Worm (Caenorhabditis elegans): ENCODE data around the gene Y46C8AM.1.

DNA sequence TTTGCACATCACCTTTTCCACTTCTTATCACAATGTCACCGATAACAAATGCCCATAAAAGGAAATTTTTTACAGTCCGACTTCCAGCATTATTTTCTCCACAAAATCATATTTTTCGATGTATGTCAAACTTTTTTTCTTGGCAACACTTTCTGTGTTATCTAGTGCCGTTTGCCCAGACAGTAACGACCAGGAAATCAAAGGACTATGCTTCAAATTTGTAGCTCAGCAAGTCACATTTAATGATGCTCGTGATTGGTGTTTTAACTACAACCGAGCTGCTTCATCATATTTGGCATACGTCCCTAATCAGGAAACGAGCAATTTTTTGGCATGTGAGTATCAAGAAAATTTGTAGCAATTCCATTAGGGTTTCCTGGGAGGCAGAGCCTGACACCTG, 814 bp downstream of the Y46C8AM.1 start:
- TF ChIP-seq hlh-30 (tag; optimal IDR thresholded peaks at IDR 0.05; ENCODE audit: insufficient read depth) (no peak), ets-4 (tag; optimal IDR thresholded peaks at IDR 0.05) (no peak), pag-3 (tag; optimal IDR thresholded peaks at IDR 0.05; ENCODE audit: borderline replicate concordance) (no peak), ceh-6 (GFP tag; optimal IDR thresholded peaks at IDR 0.05) (no peak), unc-86 (tag; optimal IDR thresholded peaks at IDR 0.05) (no peak), fkh-6 (tag; optimal IDR thresholded peaks at IDR 0.05) (no peak), nfya-1 (tag; optimal IDR thresholded peaks at IDR 0.05) (no peak), nhr-11 (tag; optimal IDR thresholded peaks at IDR 0.05) (no peak)
